Fruit fly (Drosophila melanogaster) whole organism, embryonic: Measurements from ENCODE around the gene Gr61a.
A peak's percentile ranks its signal among the peaks of the same experiment; 100 is the strongest.

Experiments used
- Awh ChIP-seq: fragments of 200-800 bp; sonication (Bioruptor generic); IDR thresholded peaks from 2 replicates; pipeline ENCODE4, ENCODE4 v1.3.6; 2022; ENCODE audit warnings: missing biosample characterization, missing genetic modification characterization
- BtbVII ChIP-seq: fragments of 200-800 bp; sonication (Bioruptor generic); optimal IDR thresholded peaks from 3 replicates; lab custom pipeline; 2017; ENCODE audit warnings: missing biosample characterization, mild to moderate bottlenecking, missing genetic modification characterization
- CG10147 ChIP-seq: fragments of 200-800 bp; sonication (Bioruptor generic); optimal IDR thresholded peaks from 2 replicates; lab custom pipeline; 2019; ENCODE audit warnings: missing biosample characterization, mild to moderate bottlenecking, missing genetic modification characterization, moderate library complexity
- CG10267 ChIP-seq: fragments of 200-800 bp; sonication (Bioruptor generic); optimal IDR thresholded peaks from 2 replicates; lab custom pipeline; 2018; ENCODE audit warnings: missing biosample characterization, mild to moderate bottlenecking, missing genetic modification characterization, moderate library complexity
- CG10462 ChIP-seq: fragments of 200-800 bp; sonication (Bioruptor generic); optimal IDR thresholded peaks from 2 replicates; lab custom pipeline; 2016; ENCODE audit warnings: missing biosample characterization, missing genetic modification characterization
- CG11695 ChIP-seq: fragments of 200-800 bp; sonication (Bioruptor generic); IDR thresholded peaks from 3 replicates; pipeline ENCODE4 v1.3.6; 2022; ENCODE audit warnings: missing biosample characterization, missing genetic modification characterization
- CG12769 ChIP-seq: fragments of 200-800 bp; sonication (Bioruptor generic); optimal IDR thresholded peaks from 2 replicates; lab custom pipeline; 2019; ENCODE audit warnings: missing biosample characterization, mild to moderate bottlenecking, missing genetic modification characterization, moderate library complexity
- CG15073 ChIP-seq: fragments of 200-800 bp; sonication (Bioruptor generic); optimal IDR thresholded peaks from 2 replicates; lab custom pipeline; 2016; ENCODE audit warnings: missing biosample characterization, missing genetic modification characterization
- CG15269 ChIP-seq: fragments of 200-800 bp; sonication (Bioruptor generic); optimal IDR thresholded peaks from 2 replicates; lab custom pipeline; 2018; ENCODE audit warnings: missing biosample characterization, mild to moderate bottlenecking, missing genetic modification characterization, moderate library complexity
- CG17359 ChIP-seq: fragments of 200-800 bp; sonication (Bioruptor generic); optimal IDR thresholded peaks from 3 replicates; lab custom pipeline; 2018; ENCODE audit warnings: missing biosample characterization, mild to moderate bottlenecking, missing genetic modification characterization, moderate library complexity
- CG2199 ChIP-seq: fragments of 200-800 bp; sonication (Bioruptor generic); IDR thresholded peaks from 3 replicates; pipeline ENCODE4 v1.3.6; 2022; ENCODE audit warnings: missing biosample characterization, missing genetic modification characterization
- CG2678 ChIP-seq: fragments of 200-800 bp; sonication (Bioruptor generic); optimal IDR thresholded peaks from 3 replicates; lab custom pipeline; 2019; ENCODE audit warnings: missing biosample characterization, mild to moderate bottlenecking, missing genetic modification characterization, moderate library complexity
- CG30431 ChIP-seq: fragments of 200-800 bp; sonication (Bioruptor generic); optimal IDR thresholded peaks from 2 replicates; lab custom pipeline; 2017; ENCODE audit warnings: missing biosample characterization, missing genetic modification characterization
- CG3407 ChIP-seq: fragments of 200-800 bp; sonication (Bioruptor generic); optimal IDR thresholded peaks from 2 replicates; lab custom pipeline; 2018; ENCODE audit warnings: missing biosample characterization, mild to moderate bottlenecking, missing genetic modification characterization
- CG34422 ChIP-seq: fragments of 200-800 bp; sonication (Bioruptor generic); IDR thresholded peaks from 3 replicates; pipeline ENCODE4 v1.3.6; 2022; ENCODE audit warnings: missing biosample characterization, missing genetic modification characterization
- CG4707 ChIP-seq: fragments of 200-800 bp; sonication (Bioruptor generic); optimal IDR thresholded peaks from 2 replicates; lab custom pipeline; 2018; ENCODE audit warnings: missing biosample characterization, mild to moderate bottlenecking, missing genetic modification characterization, moderate library complexity
- CG4820 ChIP-seq: fragments of 200-800 bp; sonication (Bioruptor generic); optimal IDR thresholded peaks from 3 replicates; lab custom pipeline; 2016; ENCODE audit warnings: missing biosample characterization, missing genetic modification characterization
- CG4854 ChIP-seq: fragments of 200-800 bp; sonication (Bioruptor generic); optimal IDR thresholded peaks from 2 replicates; lab custom pipeline; 2016; ENCODE audit warnings: missing biosample characterization, missing genetic modification characterization, inconsistent platforms
- CG6175 ChIP-seq: fragments of 200-800 bp; sonication (Bioruptor generic); IDR thresholded peaks from 3 replicates; pipeline ENCODE4 v1.3.6; 2022; ENCODE audit warnings: missing biosample characterization, missing genetic modification characterization
- CG6654 ChIP-seq: fragments of 200-800 bp; sonication (Bioruptor generic); optimal IDR thresholded peaks from 2 replicates; lab custom pipeline; 2017; ENCODE audit warnings: missing biosample characterization, mild to moderate bottlenecking, missing genetic modification characterization
- CG6854 ChIP-seq: fragments of 200-800 bp; sonication (Bioruptor generic); optimal IDR thresholded peaks from 3 replicates; lab custom pipeline; 2017; ENCODE audit warnings: missing biosample characterization, mild to moderate bottlenecking, missing genetic modification characterization
- CG7271 ChIP-seq: fragments of 200-800 bp; sonication (Bioruptor generic); optimal IDR thresholded peaks from 2 replicates; lab custom pipeline; 2018; ENCODE audit warnings: missing biosample characterization, mild to moderate bottlenecking, missing genetic modification characterization, moderate library complexity
- CG9609 ChIP-seq: fragments of 200-800 bp; sonication (Bioruptor generic); optimal IDR thresholded peaks from 3 replicates; lab custom pipeline; 2016; ENCODE audit warnings: missing biosample characterization, missing genetic modification characterization
- Dll ChIP-seq: fragments of 200-800 bp; sonication (Bioruptor generic); IDR thresholded peaks from 4 replicates; pipeline ENCODE4 v1.3.6; 2022; ENCODE audit warnings: missing biosample characterization, missing genetic modification characterization; ENCODE audit not compliant: partially characterized antibody
- Doc3 ChIP-seq: fragments of 200-800 bp; sonication (Bioruptor generic); IDR thresholded peaks from 3 replicates; pipeline ENCODE4 v1.3.6; 2022; ENCODE audit warnings: missing biosample characterization, missing genetic modification characterization; ENCODE audit not compliant: partially characterized antibody
- Fer1 ChIP-seq: fragments of 200-800 bp; sonication (Bioruptor generic); optimal IDR thresholded peaks from 2 replicates; lab custom pipeline; 2017; ENCODE audit warnings: missing biosample characterization, mild to moderate bottlenecking, missing genetic modification characterization
- HLH3B ChIP-seq: fragments of 200-800 bp; sonication (Bioruptor generic); IDR thresholded peaks from 2 replicates; pipeline ENCODE4 v1.3.6; 2022; ENCODE audit warnings: missing biosample characterization, missing genetic modification characterization
- HmgZ ChIP-seq: fragments of 200-800 bp; sonication (Bioruptor generic); optimal IDR thresholded peaks from 2 replicates; lab custom pipeline; 2018; ENCODE audit warnings: missing biosample characterization, mild to moderate bottlenecking, missing genetic modification characterization
- Hmx ChIP-seq: fragments of 200-800 bp; sonication (Bioruptor generic); optimal IDR thresholded peaks from 2 replicates; lab custom pipeline; 2016; ENCODE audit warnings: missing biosample characterization, missing genetic modification characterization
- Hr51 ChIP-seq, 2 experiments: fragments of 200-800 bp; sonication (Bioruptor generic); optimal IDR thresholded peaks; 2 replicates in 1 of 2; 3 replicates in 1 of 2; lab custom pipeline; 2016 to 2018; ENCODE audit warnings: missing biosample characterization in 2 of 2, missing genetic modification characterization in 2 of 2, mild to moderate bottlenecking in 1 of 2, moderate library complexity in 1 of 2
- Nf-YC ChIP-seq: fragments of 200-800 bp; optimal IDR thresholded peaks from 3 replicates; lab custom pipeline; 2019; ENCODE audit warnings: missing biosample characterization, mild to moderate bottlenecking, missing genetic modification characterization, moderate library complexity
- Sox100B ChIP-seq: fragments of 200-800 bp; sonication (Bioruptor generic); optimal IDR thresholded peaks from 3 replicates; lab custom pipeline; 2018; ENCODE audit warnings: missing biosample characterization, mild to moderate bottlenecking, missing genetic modification characterization
- Sry-β ChIP-seq: fragments of 200-800 bp; sonication (Bioruptor generic); optimal IDR thresholded peaks from 2 replicates; lab custom pipeline; 2018; ENCODE audit warnings: missing biosample characterization, mild to moderate bottlenecking, missing genetic modification characterization, moderate library complexity
- Usf ChIP-seq: fragments of 200-800 bp; sonication (Bioruptor generic); optimal IDR thresholded peaks from 2 replicates; lab custom pipeline; 2017; ENCODE audit warnings: missing genotype, missing biosample characterization, missing genetic modification characterization
- aop ChIP-seq: fragments of 200-800 bp; sonication (Bioruptor generic); IDR thresholded peaks from 2 replicates; pipeline ENCODE4 v1.3.6; 2022; ENCODE audit warnings: missing biosample characterization, missing genetic modification characterization
- ato ChIP-seq: fragments of 200-800 bp; sonication (Bioruptor generic); IDR thresholded peaks from 2 replicates; pipeline ENCODE4 v1.3.6; 2022; ENCODE audit warnings: missing biosample characterization, missing genetic modification characterization; ENCODE audit not compliant: partially characterized antibody
- chinmo ChIP-seq: fragments of 200-800 bp; sonication (Bioruptor generic); IDR thresholded peaks from 4 replicates; pipeline ENCODE4 v1.3.6; 2022; ENCODE audit warnings: missing biosample characterization, missing genetic modification characterization; ENCODE audit not compliant: partially characterized antibody
- crp ChIP-seq, 2 experiments: fragments of 200-800 bp; sonication (Bioruptor generic); optimal IDR thresholded peaks; 2 replicates in 1 of 2; 3 replicates in 1 of 2; lab custom pipeline; 2017; ENCODE audit warnings: missing biosample characterization in 2 of 2, missing genetic modification characterization in 2 of 2, mild to moderate bottlenecking in 1 of 2, moderate library complexity in 1 of 2
- dati ChIP-seq: fragments of 200-800 bp; sonication (Bioruptor generic); IDR thresholded peaks from 2 replicates; pipeline ENCODE4 v1.3.6; 2022; ENCODE audit warnings: missing biosample characterization, missing genetic modification characterization
- en ChIP-seq: fragments of 200-800 bp; sonication (Bioruptor generic); optimal IDR thresholded peaks from 2 replicates; lab custom pipeline; 2016; ENCODE audit warnings: missing biosample characterization, missing genetic modification characterization
- ewg ChIP-seq: fragments of 200-800 bp; sonication (Bioruptor generic); optimal IDR thresholded peaks from 3 replicates; lab custom pipeline; 2017; ENCODE audit warnings: mild to moderate bottlenecking, missing biosample characterization, missing genetic modification reagents, missing genetic modification characterization
- jing ChIP-seq: fragments of 200-800 bp; sonication (Bioruptor generic); optimal IDR thresholded peaks from 2 replicates; lab custom pipeline; 2018; ENCODE audit warnings: missing biosample characterization, mild to moderate bottlenecking, missing genetic modification characterization
- nerfin-2 ChIP-seq: fragments of 200-800 bp; sonication (Bioruptor generic); IDR thresholded peaks from 2 replicates; pipeline ENCODE4 v1.3.6; 2022; ENCODE audit warnings: missing biosample characterization, missing genetic modification characterization; ENCODE audit not compliant: partially characterized antibody
- ro ChIP-seq: fragments of 200-800 bp; sonication (Bioruptor generic); IDR thresholded peaks from 2 replicates; pipeline ENCODE4 v1.3.6; 2022; ENCODE audit warnings: missing biosample characterization, missing genetic modification characterization
- sc ChIP-seq, 3 experiments: fragments of >200 bp in 2 of 3; fragments of 200-800 bp in 1 of 3; sonication (Bioruptor generic) in 1 of 3; optimal IDR thresholded peaks; 2 replicates in 2 of 3; 3 replicates in 1 of 3; lab custom pipeline; 2017; ENCODE audit warnings: mild to moderate bottlenecking in 1 of 3, missing biosample characterization in 1 of 3, missing genetic modification characterization in 1 of 3, missing genetic modification reagents in 1 of 3
- slou ChIP-seq: fragments of 200-800 bp; sonication (Bioruptor generic); optimal IDR thresholded peaks from 3 replicates; lab custom pipeline; 2016; ENCODE audit warnings: missing biosample characterization, missing genetic modification characterization
- toy ChIP-seq: fragments of 200-800 bp; sonication (Bioruptor generic); IDR thresholded peaks from 2 replicates; pipeline ENCODE4 v1.3.6; 2022; ENCODE audit warnings: missing biosample characterization, missing genetic modification characterization
- vnd ChIP-seq: fragments of 200-800 bp; sonication (Bioruptor generic); IDR thresholded peaks from 3 replicates; pipeline ENCODE4 v1.3.6; 2022; ENCODE audit warnings: missing biosample characterization, missing genetic modification characterization; ENCODE audit not compliant: partially characterized antibody
- zfh1 ChIP-seq: fragments of 200-800 bp; sonication (Bioruptor generic); IDR thresholded peaks from 3 replicates; pipeline ENCODE4 v1.3.6; 2022; ENCODE audit warnings: missing biosample characterization, missing genetic modification characterization

The Gr61a gene

DNA sequence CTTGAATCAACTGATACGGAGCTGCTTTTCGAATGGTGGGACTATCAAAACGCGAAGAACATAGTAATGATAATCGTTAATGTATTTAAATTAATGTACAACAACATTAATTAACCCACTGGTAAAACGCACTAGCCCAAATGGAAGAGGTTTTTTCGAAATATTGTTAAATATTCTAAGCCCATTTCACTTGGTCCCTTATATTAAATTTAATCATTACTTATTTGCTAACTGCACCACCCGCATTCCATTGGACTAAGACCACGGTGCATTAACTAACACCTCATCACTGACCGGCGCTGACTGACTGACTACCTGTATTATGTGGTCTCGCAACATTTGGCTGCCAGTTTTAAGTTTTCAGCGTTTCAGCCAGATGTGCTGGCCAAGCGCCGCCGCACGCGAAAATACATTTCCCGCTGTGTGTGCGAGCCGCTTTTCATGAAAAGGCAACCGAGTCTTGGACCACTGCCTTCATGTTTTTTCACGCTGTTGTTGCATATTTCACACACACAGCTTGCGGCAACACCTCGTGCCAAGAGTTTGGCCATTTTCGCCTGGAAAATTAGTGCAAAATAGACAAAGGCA lies 47.4 kb upstream of the Gr61a start (continued):
- TF ChIP-seq vnd (GFP tag; lab: Robert Waterston, UW) (no peak), CG7271 (no peak), CG3407 (GFP tag; lab: Kevin White, UChicago) (no peak), CG10267 (no peak), CG10462 (GFP tag; lab: Kevin White, UChicago) (no peak), Doc3 (GFP tag; lab: Robert Waterston, UW) (no peak), CG15073 (no peak), crp (GFP tag; optimal IDR thresholded peaks at IDR 0.05; lab: Kevin White, UChicago) (no peak), CG2199 (no peak), Nf-YC (no peak), CG9609 (no peak), Awh (GFP tag; lab: Robert Waterston, UW) (no peak), CG4707 (GFP tag; lab: Kevin White, UChicago) (no peak), HLH3B (0 out of 2 replicates have a peak, but pooled peaks have one; percentile 30), CG4820 (GFP tag; lab: Kevin White, UChicago) (no peak), Sry-β (GFP tag; lab: Kevin White, UChicago) (no peak), ewg (no peak), Hmx (GFP tag; lab: Kevin White, UChicago) (no peak), HmgZ (no peak), CG12769 (tag; lab: Kevin White, UChicago) (peak; percentile 13), Hr51 (GFP tag; optimal IDR thresholded peaks at IDR 0.05; lab: Kevin White, UChicago) (peak in 1 of 2 experiments; percentile 41), en (no peak), dati (GFP tag; lab: Robert Waterston, UW) (no peak), ro (GFP tag; lab: Robert Waterston, UW) (no peak), zfh1 (GFP tag; lab: Robert Waterston, UW) (no peak), Dll (GFP tag; lab: Robert Waterston, UW) (no peak), aop (GFP tag; lab: Robert Waterston, UW) (no peak), Usf (no peak), CG2678 (tag; lab: Kevin White, UChicago) (peak; percentile 13), slou (GFP tag; lab: Kevin White, UChicago) (no peak), Fer1 (GFP tag; lab: Kevin White, UChicago) (no peak), sc (optimal IDR thresholded peaks at IDR 0.05; lab: Kevin White, UChicago) (no peak), sc (GFP tag; optimal IDR thresholded peaks at IDR 0.05; lab: Kevin White, UChicago) (no peak), CG34422 (GFP tag; lab: Robert Waterston, UW) (no peak), Sox100B (peak; percentile 0), CG17359 (tag; lab: Kevin White, UChicago) (peak; percentile 11), jing (GFP tag; lab: Kevin White, UChicago) (no peak), chinmo (no peak), CG15269 (tag; lab: Kevin White, UChicago) (peak; percentile 23), toy (GFP tag; lab: Robert Waterston, UW) (no peak), CG30431 (GFP tag; lab: Kevin White, UChicago) (no peak), CG6854 (GFP tag; lab: Kevin White, UChicago) (no peak), CG6654 (GFP tag; lab: Kevin White, UChicago) (no peak), CG10147 (no peak), CG6175 (GFP tag; lab: Robert Waterston, UW) (no peak; the same call in 2 of the 3 replicates), BtbVII (GFP tag; lab: Kevin White, UChicago) (no peak), CG4854 (GFP tag; lab: Kevin White, UChicago) (no peak), nerfin-2 (GFP tag; lab: Robert Waterston, UW) (0 out of 2 replicates have a peak, but pooled peaks have one; percentile 14), ato (GFP tag; lab: Robert Waterston, UW) (no peak), CG11695 (GFP tag; lab: Robert Waterston, UW) (no peak)
